Fruit fly (Drosophila melanogaster) whole organism, prepupa: Measurements from ENCODE around the gene bnl.

Experiments used
- Blimp-1 ChIP-seq: fragments of 200-800 bp; sonication (Bioruptor generic); optimal IDR thresholded peaks from 3 replicates; lab custom pipeline; 2017; ENCODE audit warnings: missing biosample characterization, missing genetic modification characterization, mild to moderate bottlenecking, moderate library complexity, missing genetic modification reagents
- CG10631 ChIP-seq: fragments of 200-800 bp; sonication (Bioruptor generic); optimal IDR thresholded peaks from 2 replicates; lab custom pipeline; 2016; ENCODE audit warnings: missing biosample characterization, missing genetic modification characterization
- CG11762 ChIP-seq: fragments of 200-800 bp; sonication (Bioruptor generic); optimal IDR thresholded peaks from 3 replicates; lab custom pipeline; 2016; ENCODE audit warnings: missing biosample characterization, missing genetic modification characterization; ENCODE audit not compliant: insufficient read depth
- CG11902 ChIP-seq: fragments of 200-800 bp; sonication (Bioruptor generic); optimal IDR thresholded peaks from 3 replicates; lab custom pipeline; 2016; ENCODE audit warnings: missing biosample characterization, missing genetic modification characterization
- CG15336 ChIP-seq: fragments of 200-800 bp; sonication (Bioruptor generic); IDR thresholded peaks from 2 replicates; pipeline ENCODE4 v1.3.6; 2022; ENCODE audit warnings: missing biosample characterization, missing genetic modification characterization
- CG3032 ChIP-seq: fragments of 200-800 bp; optimal IDR thresholded peaks from 2 replicates; lab custom pipeline; 2019; ENCODE audit warnings: missing biosample characterization, mild to moderate bottlenecking, missing genetic modification characterization, moderate library complexity
- CG32006 ChIP-seq: fragments of 200-800 bp; sonication (Bioruptor generic); optimal IDR thresholded peaks from 3 replicates; lab custom pipeline; 2017; ENCODE audit warnings: missing biosample characterization, mild to moderate bottlenecking, missing genetic modification characterization
- CG3919 ChIP-seq: fragments of 200-800 bp; sonication (Bioruptor generic); optimal IDR thresholded peaks from 3 replicates; lab custom pipeline; 2016; ENCODE audit warnings: missing biosample characterization, missing genetic modification characterization
- CG4318 ChIP-seq: fragments of 200-800 bp; sonication (Bioruptor generic); optimal IDR thresholded peaks from 3 replicates; lab custom pipeline; 2017; ENCODE audit warnings: missing biosample characterization, mild to moderate bottlenecking, missing genetic modification characterization
- CG6163 ChIP-seq: fragments of 200-800 bp; sonication (Bioruptor generic); IDR thresholded peaks from 3 replicates; pipeline ENCODE4 v1.3.6; 2022; ENCODE audit warnings: missing biosample characterization, missing genetic modification characterization
- CG6276 ChIP-seq: fragments of 200-800 bp; sonication (Bioruptor generic); optimal IDR thresholded peaks from 2 replicates; lab custom pipeline; 2017; ENCODE audit warnings: missing biosample characterization, mild to moderate bottlenecking, missing genetic modification characterization
- CG6792 ChIP-seq: fragments of 200-800 bp; sonication (Bioruptor generic); optimal IDR thresholded peaks from 3 replicates; lab custom pipeline; 2016; ENCODE audit warnings: missing biosample characterization, missing genetic modification characterization
- CG6808 ChIP-seq: fragments of 200-800 bp; sonication (Bioruptor generic); optimal IDR thresholded peaks from 3 replicates; lab custom pipeline; 2017; ENCODE audit warnings: missing biosample characterization, missing genetic modification characterization, mild to moderate bottlenecking, moderate library complexity, missing genetic modification reagents
- CG8119 ChIP-seq: fragments of 200-800 bp; sonication (Bioruptor generic); IDR thresholded peaks from 3 replicates; pipeline ENCODE4 v1.3.6; 2022; ENCODE audit warnings: missing biosample characterization, missing genetic modification characterization
- CG8632 ChIP-seq: fragments of 200-800 bp; sonication (Bioruptor generic); optimal IDR thresholded peaks from 3 replicates; lab custom pipeline; 2016; ENCODE audit warnings: missing biosample characterization, missing genetic modification characterization
- Eip75B ChIP-seq: fragments of 200-800 bp; sonication (Bioruptor generic); optimal IDR thresholded peaks from 3 replicates; lab custom pipeline; 2016; ENCODE audit warnings: missing biosample characterization, missing genetic modification characterization
- Eip78C ChIP-seq: fragments of 200-800 bp; sonication (Bioruptor generic); peaks from one replicate; lab custom pipeline; 2016; ENCODE audit warnings: missing biosample characterization, missing genetic modification characterization
- Eip93F ChIP-seq: fragments of 200-800 bp; sonication (Bioruptor generic); optimal IDR thresholded peaks from 2 replicates; lab custom pipeline; 2016; ENCODE audit warnings: missing biosample characterization, mild to moderate bottlenecking, missing genetic modification characterization
- Hr39 ChIP-seq: fragments of 200-800 bp; sonication (Bioruptor generic); optimal IDR thresholded peaks from 2 replicates; lab custom pipeline; 2016; ENCODE audit warnings: missing biosample characterization, missing genetic modification characterization
- Lpt ChIP-seq: fragments of 200-800 bp; sonication (Bioruptor generic); optimal IDR thresholded peaks from 3 replicates; lab custom pipeline; 2016; ENCODE audit warnings: missing biosample characterization, missing genetic modification characterization
- OdsH ChIP-seq: fragments of 200-800 bp; sonication (Bioruptor generic); optimal IDR thresholded peaks from 3 replicates; lab custom pipeline; 2016; ENCODE audit warnings: missing biosample characterization, missing genetic modification characterization
- Smox ChIP-seq: fragments of 200-800 bp; sonication (Bioruptor generic); optimal IDR thresholded peaks from 3 replicates; lab custom pipeline; 2016; ENCODE audit warnings: missing biosample characterization, missing genetic modification characterization
- Sox14 ChIP-seq: fragments of 200-800 bp; sonication (Bioruptor generic); optimal IDR thresholded peaks from 3 replicates; lab custom pipeline; 2016; ENCODE audit warnings: missing biosample characterization, missing genetic modification characterization
- Sox15 ChIP-seq: fragments of 200-800 bp; sonication (Bioruptor generic); optimal IDR thresholded peaks from 3 replicates; lab custom pipeline; 2016; ENCODE audit warnings: missing biosample characterization, missing genetic modification characterization
- dac ChIP-seq: fragments of 200-800 bp; sonication (Bioruptor generic); optimal IDR thresholded peaks from 2 replicates; lab custom pipeline; 2017; ENCODE audit warnings: missing biosample characterization, mild to moderate bottlenecking, missing genetic modification characterization
- fd85E ChIP-seq: fragments of 200-800 bp; sonication (Bioruptor generic); optimal IDR thresholded peaks from 3 replicates; lab custom pipeline; 2016; ENCODE audit warnings: missing biosample characterization, missing genetic modification characterization
- lz ChIP-seq: fragments of 200-800 bp; sonication (Bioruptor generic); optimal IDR thresholded peaks from 3 replicates; lab custom pipeline; 2016; ENCODE audit warnings: missing biosample characterization, missing genetic modification characterization
- net ChIP-seq: fragments of 200-800 bp; sonication (Bioruptor generic); optimal IDR thresholded peaks from 3 replicates; lab custom pipeline; 2016; ENCODE audit warnings: missing biosample characterization, missing genetic modification characterization
- ss ChIP-seq, 2 experiments: fragments of 200-800 bp; sonication (Bioruptor generic); optimal IDR thresholded peaks; 2 replicates in 1 of 2; 3 replicates in 1 of 2; lab custom pipeline; 2017 to 2018; ENCODE audit warnings: mild to moderate bottlenecking in 2 of 2, missing biosample characterization in 2 of 2, missing genetic modification characterization in 2 of 2, moderate library complexity in 1 of 2
- svp ChIP-seq: fragments of 200-800 bp; sonication (Bioruptor generic); peaks from one replicate; lab custom pipeline; 2016; ENCODE audit warnings: missing biosample characterization, missing genetic modification characterization
- vri ChIP-seq: fragments of 200-800 bp; sonication (Bioruptor generic); optimal IDR thresholded peaks from 3 replicates; lab custom pipeline; 2016; ENCODE audit warnings: missing biosample characterization, mild to moderate bottlenecking, missing genetic modification characterization

bnl gene

DNA sequence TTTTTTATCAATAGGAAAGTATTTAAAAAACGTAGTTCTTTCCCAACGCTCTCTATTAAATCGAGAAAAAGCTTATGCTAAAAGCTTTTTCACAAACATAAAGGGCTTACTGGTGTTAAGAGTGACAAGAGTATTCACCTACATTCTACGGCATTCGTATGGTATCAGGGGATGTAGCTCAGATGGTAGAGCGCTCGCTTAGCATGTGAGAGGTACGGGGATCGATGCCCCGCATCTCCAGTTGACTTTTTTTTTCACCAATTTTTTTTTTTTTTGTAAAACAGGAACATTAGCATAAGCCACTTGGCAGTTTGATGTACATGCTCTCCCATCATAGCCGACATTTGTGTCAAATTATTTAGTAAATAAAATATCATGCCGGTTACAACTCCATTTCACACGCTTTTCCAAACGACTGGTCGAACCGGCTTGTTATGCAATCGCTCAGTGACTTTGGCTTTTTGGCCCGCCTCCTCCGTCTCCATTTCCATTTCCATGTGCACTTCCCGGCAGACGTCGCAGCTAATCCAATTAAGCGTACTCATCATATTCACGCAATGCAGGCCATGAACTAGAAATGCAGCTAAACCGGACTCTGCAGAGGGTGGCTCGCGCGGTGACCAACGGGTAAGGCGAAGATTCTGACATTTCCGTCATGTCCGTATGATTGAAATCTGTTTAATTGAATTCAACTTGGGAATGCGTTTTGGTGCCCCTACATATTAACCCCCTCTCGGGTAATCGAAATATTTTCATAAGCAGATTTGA, 45.6 kb downstream of the bnl start:
- TF ChIP-seq net = no peak
- TF ChIP-seq svp (GFP tag; lab: Kevin White, UChicago) = peak; percentile 27
- 0 out of 3 replicates have a peak, but pooled peaks have one; percentile 16 for TF ChIP-seq CG8119 (GFP tag; lab: Robert Waterston, UW)
- no peak for TF ChIP-seq CG32006 (GFP tag; lab: Kevin White, UChicago)
- TF ChIP-seq fd85E (GFP tag; lab: Kevin White, UChicago) = no peak
- no peak for TF ChIP-seq dac (GFP tag; lab: Kevin White, UChicago)
- TF ChIP-seq CG3032 (tag; lab: Kevin White, UChicago) = no peak
- no peak for TF ChIP-seq lz (GFP tag; lab: Kevin White, UChicago)
- TF ChIP-seq CG6808 = no peak
- TF ChIP-seq CG15336 (GFP tag; lab: Robert Waterston, UW) = no peak
- no peak for TF ChIP-seq Sox15 (GFP tag; lab: Kevin White, UChicago)
- no peak for TF ChIP-seq Blimp-1

DNA sequence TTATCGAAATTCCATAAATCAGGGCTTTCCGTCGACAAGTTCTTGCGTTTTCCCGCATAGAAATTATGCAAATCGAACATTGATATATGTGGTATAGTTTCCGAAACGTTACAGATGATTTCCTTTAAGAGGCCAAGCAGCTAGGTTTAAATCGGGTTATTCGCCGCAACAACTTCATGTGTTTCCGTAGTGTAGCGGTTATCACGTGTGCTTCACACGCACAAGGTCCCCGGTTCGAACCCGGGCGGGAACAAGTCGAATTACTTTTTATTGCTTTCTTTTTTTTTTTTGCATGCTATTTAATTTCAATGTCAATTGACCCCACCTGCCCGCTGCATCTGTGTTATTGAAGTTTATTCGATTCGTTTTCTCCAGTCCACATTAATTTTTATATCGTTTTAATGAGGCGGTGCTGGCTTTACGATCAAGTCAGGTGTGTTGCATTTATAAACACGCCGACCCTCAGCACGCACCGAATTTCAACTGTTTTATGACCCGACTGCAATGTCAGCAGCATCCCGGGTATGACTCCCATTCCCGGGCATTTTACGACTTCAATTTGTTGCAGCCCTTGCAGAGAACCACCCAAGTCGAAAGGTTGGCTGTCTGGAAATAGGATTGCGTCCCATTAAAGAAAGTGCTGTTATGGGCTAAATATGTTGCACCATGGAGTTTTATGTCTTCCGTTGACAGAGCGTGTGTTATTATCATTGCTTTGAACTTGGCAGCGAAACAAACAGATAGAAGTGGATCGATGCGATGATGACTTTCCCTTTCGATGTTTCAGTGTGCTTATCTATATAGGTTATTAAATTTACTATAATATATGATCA, 46.5 kb downstream of the bnl start:
- TF ChIP-seq CG3919 (GFP tag; lab: Kevin White, UChicago) (no peak), ss (GFP tag; optimal IDR thresholded peaks at IDR 0.05; lab: Kevin White, UChicago) (no peak)

DNA sequence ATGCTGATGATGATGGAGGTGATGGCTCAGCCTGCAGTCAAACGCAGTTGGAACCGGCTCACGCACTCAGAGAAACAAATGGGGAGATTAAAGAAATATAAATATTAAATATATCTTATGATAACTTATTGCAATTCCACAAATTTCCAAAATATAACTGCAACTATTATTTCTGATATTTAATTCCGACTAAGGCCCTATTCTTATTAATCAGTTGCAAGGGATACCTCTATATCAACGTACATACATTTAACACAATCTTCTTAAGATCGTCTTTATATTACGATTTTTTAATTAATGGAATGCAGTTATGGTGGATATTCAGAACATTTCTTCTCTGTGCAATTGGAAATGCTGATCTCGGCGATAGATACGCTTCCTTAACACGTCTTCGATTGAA, 47.8 kb downstream of the bnl start:
- peak; percentile 36 for TF ChIP-seq CG6276 (GFP tag; lab: Kevin White, UChicago)
- TF ChIP-seq Eip78C (GFP tag; lab: Kevin White, UChicago) = no peak
- 0 out of 3 replicates have a peak, but pooled peaks have one; percentile 29 for TF ChIP-seq CG8119 (GFP tag; lab: Robert Waterston, UW)
- TF ChIP-seq CG6163 = no peak
- peak; percentile 70 for TF ChIP-seq CG32006 (GFP tag; lab: Kevin White, UChicago)

DNA sequence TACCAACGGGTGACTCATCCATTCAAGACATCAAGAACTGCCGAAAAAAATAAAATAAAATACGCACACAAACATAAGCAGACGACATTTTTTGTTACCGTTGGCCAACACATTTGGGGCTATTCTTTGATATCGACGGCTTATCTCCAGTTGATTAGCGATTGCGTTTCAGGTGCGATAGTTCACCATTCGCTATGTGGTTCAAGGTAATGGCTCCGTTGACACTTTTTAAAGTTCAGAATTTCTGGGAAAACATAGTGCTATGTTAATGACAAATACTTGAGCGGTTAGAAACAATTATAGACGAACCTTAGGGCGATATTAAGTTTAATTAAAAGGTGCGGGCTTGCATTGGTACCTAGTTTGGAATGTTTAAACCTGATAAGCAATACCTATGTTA, 51.2 kb downstream of the bnl start:
- no peak for TF ChIP-seq ss (GFP tag; optimal IDR thresholded peaks at IDR 0.05; lab: Kevin White, UChicago)
- TF ChIP-seq Hr39 (GFP tag; lab: Kevin White, UChicago) = no peak
- TF ChIP-seq lz (GFP tag; lab: Kevin White, UChicago) = no peak
- TF ChIP-seq CG6792 (GFP tag; lab: Kevin White, UChicago) = no peak
- TF ChIP-seq CG10631 (GFP tag; lab: Kevin White, UChicago) = no peak
- no peak for TF ChIP-seq CG4318 (GFP tag; lab: Kevin White, UChicago)
- no peak for TF ChIP-seq Blimp-1
- no peak for TF ChIP-seq Lpt (GFP tag; lab: Kevin White, UChicago)
- no peak for TF ChIP-seq CG11902 (GFP tag; lab: Kevin White, UChicago)
- no peak for TF ChIP-seq Smox
- no peak for TF ChIP-seq vri (GFP tag; lab: Kevin White, UChicago)
- no peak for TF ChIP-seq Sox15 (GFP tag; lab: Kevin White, UChicago)
- no peak for TF ChIP-seq OdsH
- no peak for TF ChIP-seq CG3919 (GFP tag; lab: Kevin White, UChicago)
- no peak for TF ChIP-seq Eip75B
- TF ChIP-seq CG8632 (GFP tag; lab: Kevin White, UChicago) = no peak
- no peak for TF ChIP-seq CG11762 (GFP tag; lab: Kevin White, UChicago)
- no peak for TF ChIP-seq Eip93F (GFP tag; lab: Kevin White, UChicago)
- no peak for TF ChIP-seq Sox14 (GFP tag; lab: Kevin White, UChicago)
- no peak for TF ChIP-seq CG8119 (GFP tag; lab: Robert Waterston, UW)
- TF ChIP-seq, all 60 proteins: peak for 0
